Worm (Caenorhabditis elegans) whole organism, L4/young adult: ENCODE results near the gene gei-13.

Experiments used
- W03F9.2 ChIP-seq: fragments of 150-350 bp; optimal IDR thresholded peaks from 2 replicates; lab custom pipeline; 2014; ENCODE audit warnings: missing biosample characterization, missing genetic modification characterization
- him-1 ChIP-seq: sonication (generic microtip); optimal IDR thresholded peaks from 2 replicates; lab custom pipeline; 2016; ENCODE audit warnings: missing genotype, missing genetic modification reagents, missing genetic modification characterization, missing compliant biosample characterization

DNA sequence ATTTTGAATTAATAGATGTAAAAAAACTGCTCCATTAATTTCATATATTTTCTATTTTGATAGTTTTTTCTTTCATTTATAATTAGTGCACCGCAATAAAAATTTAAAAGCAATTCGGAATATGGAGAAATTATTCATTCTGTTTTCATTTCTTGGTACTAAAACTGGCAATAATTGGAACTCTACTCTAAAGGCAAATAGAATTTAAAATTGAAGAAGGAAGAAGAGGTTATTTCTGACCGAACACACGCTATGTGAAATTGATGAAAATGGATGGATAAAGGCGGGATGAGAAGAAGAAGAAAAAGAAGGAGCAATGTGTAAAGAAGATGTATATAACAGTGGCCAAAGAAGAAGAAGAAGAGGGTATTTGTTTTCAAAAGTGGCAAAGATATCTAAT lies 53.7 kb downstream of the gei-13 start:
- no peak for TF ChIP-seq him-1 (tag; lab: Kevin White, UChicago)
- no peak for TF ChIP-seq W03F9.2 (tag; lab: Kevin White, UChicago)
